Worm (Caenorhabditis elegans): ENCODE measurements around the gene T19C4.24.

DNA sequence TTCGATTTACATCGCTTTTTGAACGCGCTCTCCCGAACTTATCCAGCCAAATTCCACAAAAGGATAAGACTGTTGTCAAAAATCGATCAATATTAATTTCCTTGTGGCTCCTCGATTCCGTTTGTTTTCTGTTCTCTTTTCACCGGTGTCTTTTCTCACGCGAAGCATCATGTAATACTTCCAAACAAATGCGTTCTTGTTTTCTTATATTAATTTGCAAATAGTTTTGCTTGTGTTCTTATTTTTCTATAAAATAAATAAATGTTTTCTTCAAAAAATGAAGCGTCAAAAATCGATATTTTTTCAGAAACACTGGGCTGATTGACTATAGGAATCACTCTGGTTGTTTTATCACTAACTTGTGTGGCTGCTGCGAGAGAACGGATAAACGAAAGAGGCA, 33.2 kb downstream of the T19C4.24 start, which contains the start of gene math-33:
- TF ChIP-seq fos-1 (tag; optimal IDR thresholded peaks at IDR 0.05) (no peak), nhr-77 (tag; optimal IDR thresholded peaks at IDR 0.05) (no peak), mdl-1 (tag; optimal IDR thresholded peaks at IDR 0.05) (no peak), nhr-10 (tag; optimal IDR thresholded peaks at IDR 0.05) (no peak)

Data from whole organism, L2 larva.